Fruit fly (Drosophila melanogaster) whole organism, pupa: ENCODE results near the gene CG31525.

Source experiments
- D1 ChIP-seq: fragments of 200-800 bp; sonication (Bioruptor generic); optimal IDR thresholded peaks from 2 replicates; lab custom pipeline; 2018; ENCODE audit warnings: missing biosample characterization, mild to moderate bottlenecking, missing genetic modification characterization, moderate library complexity
- rn ChIP-seq: fragments of 200-800 bp; sonication (Bioruptor generic); IDR thresholded peaks from 2 replicates; pipeline ENCODE4 v1.3.6; 2022; ENCODE audit warnings: missing biosample characterization, missing genetic modification characterization

- no peak for TF ChIP-seq rn
- no peak for TF ChIP-seq D1 (tag; lab: Kevin White, UChicago)
Measured at dm6 chr3R:4453213-4453956, 26.6 kb downstream of the CG31525 start.
